Fruit fly (Drosophila melanogaster) whole organism, embryonic: ENCODE measurements around the gene Herc4.
A peak's percentile ranks its signal among the peaks of the same experiment; 100 is the strongest.

ENCODE experiments used
- CG1024 ChIP-seq: fragments of 200-800 bp; sonication (Bioruptor generic); IDR thresholded peaks from 2 replicates; pipeline ENCODE4 v1.3.6; 2022; ENCODE audit warnings: missing biosample characterization, missing genetic modification characterization
- CG13296 ChIP-seq: fragments of 200-800 bp; sonication (Bioruptor generic); optimal IDR thresholded peaks from 3 replicates; lab custom pipeline; 2018; ENCODE audit warnings: missing biosample characterization, mild to moderate bottlenecking, missing genetic modification characterization
- CG1832 ChIP-seq: fragments of 200-800 bp; sonication (Bioruptor generic); optimal IDR thresholded peaks from 2 replicates; lab custom pipeline; 2017; ENCODE audit warnings: missing biosample characterization, mild to moderate bottlenecking, missing genetic modification characterization, inconsistent platforms
- CoRest ChIP-seq: fragments of 200-800 bp; sonication (Bioruptor generic); optimal IDR thresholded peaks from 3 replicates; lab custom pipeline; 2018; ENCODE audit warnings: missing biosample characterization, mild to moderate bottlenecking, missing genetic modification characterization, moderate library complexity
- HLHmδ ChIP-seq: fragments of 200-800 bp; sonication (Bioruptor generic); optimal IDR thresholded peaks from 2 replicates; lab custom pipeline; 2018; ENCODE audit warnings: missing biosample characterization, mild to moderate bottlenecking, missing genetic modification characterization, moderate library complexity
- NFAT ChIP-seq: fragments of 200-800 bp; sonication (Bioruptor generic); IDR thresholded peaks from 2 replicates; pipeline ENCODE4 v1.3.6; 2022; ENCODE audit warnings: missing biosample characterization, missing genetic modification characterization
- bsh ChIP-seq, 2 experiments: fragments of 200-800 bp; sonication (Bioruptor generic); optimal IDR thresholded peaks; 2 replicates each; lab custom pipeline; 2017 to 2018; ENCODE audit warnings: mild to moderate bottlenecking in 2 of 2, missing biosample characterization in 2 of 2, missing genetic modification characterization in 2 of 2, moderate library complexity in 1 of 2
- crol ChIP-seq: fragments of 200-800 bp; sonication (Bioruptor generic); IDR thresholded peaks from 2 replicates; pipeline ENCODE4 v1.3.6; 2022; ENCODE audit warnings: missing biosample characterization, missing genetic modification characterization

The Herc4 gene

dm6 chr3L:1366879-1367650 is 53.6 kb downstream of the Herc4 start (continued):
- TF ChIP-seq CG1024 (GFP tag; lab: Robert Waterston, UW) (no peak), crol (GFP tag; lab: Robert Waterston, UW) (peak; percentile 76), NFAT (GFP tag; lab: Robert Waterston, UW) (no peak), bsh (GFP tag; optimal IDR thresholded peaks at IDR 0.05; lab: Kevin White, UChicago) (peak in 1 of 2 experiments; percentile 58), CG1832 (GFP tag; lab: Kevin White, UChicago) (no peak), CG13296 (no peak), HLHmδ (peak; percentile 56), CoRest (no peak)
